Fruit fly (Drosophila melanogaster): ENCODE results near the gene CG42693.

Gene CG42693

dm6 chr3R:31717299-31718167 is 9.4 kb upstream of the CG42693 start:
- TF ChIP-seq ttk (optimal IDR thresholded peaks at IDR 0.05) (no peak), psq (optimal IDR thresholded peaks at IDR 0.05) (no peak), Sin3A (optimal IDR thresholded peaks at IDR 0.05) (no peak), h (optimal IDR thresholded peaks at IDR 0.05) (no peak), insv (optimal IDR thresholded peaks at IDR 0.05) (no peak), Myc (optimal IDR thresholded peaks at IDR 0.05) (no peak)

dm6 chr3R:31716265-31716664 is 8.1 kb upstream of the CG42693 start:
- TF ChIP-seq psq (optimal IDR thresholded peaks at IDR 0.05), result no peak

DNA sequence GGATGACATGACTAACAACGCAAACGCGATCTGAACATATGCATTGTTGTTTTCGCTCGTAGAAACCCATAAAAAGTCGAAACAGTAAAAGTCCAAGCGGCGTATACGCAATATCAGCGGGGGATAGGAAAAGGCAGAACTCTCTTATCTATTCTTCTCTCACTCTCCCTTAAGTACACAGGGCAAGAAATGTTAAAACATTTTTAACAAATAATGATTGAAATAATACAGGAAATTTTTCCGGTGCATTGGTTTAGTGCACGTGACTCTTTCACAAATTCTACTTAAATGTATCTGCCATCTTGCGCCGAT is 7.5 kb upstream of the CG42693 start:
- TF ChIP-seq Sin3A (optimal IDR thresholded peaks at IDR 0.05) (no peak), Myc (optimal IDR thresholded peaks at IDR 0.05) (no peak), h (optimal IDR thresholded peaks at IDR 0.05) (no peak), ttk (optimal IDR thresholded peaks at IDR 0.05) (no peak), psq (optimal IDR thresholded peaks at IDR 0.05) (no peak), insv (optimal IDR thresholded peaks at IDR 0.05) (no peak)

- no peak for TF ChIP-seq insv (optimal IDR thresholded peaks at IDR 0.05)
- no peak for TF ChIP-seq h (optimal IDR thresholded peaks at IDR 0.05)
- no peak for TF ChIP-seq ttk (optimal IDR thresholded peaks at IDR 0.05)
- no peak for TF ChIP-seq Sin3A (optimal IDR thresholded peaks at IDR 0.05)
- TF ChIP-seq Myc (optimal IDR thresholded peaks at IDR 0.05), result no peak
- TF ChIP-seq psq (optimal IDR thresholded peaks at IDR 0.05), result no peak
Observed at dm6 chr3R:31714876-31715712, 7.0 kb upstream of the CG42693 start.

DNA sequence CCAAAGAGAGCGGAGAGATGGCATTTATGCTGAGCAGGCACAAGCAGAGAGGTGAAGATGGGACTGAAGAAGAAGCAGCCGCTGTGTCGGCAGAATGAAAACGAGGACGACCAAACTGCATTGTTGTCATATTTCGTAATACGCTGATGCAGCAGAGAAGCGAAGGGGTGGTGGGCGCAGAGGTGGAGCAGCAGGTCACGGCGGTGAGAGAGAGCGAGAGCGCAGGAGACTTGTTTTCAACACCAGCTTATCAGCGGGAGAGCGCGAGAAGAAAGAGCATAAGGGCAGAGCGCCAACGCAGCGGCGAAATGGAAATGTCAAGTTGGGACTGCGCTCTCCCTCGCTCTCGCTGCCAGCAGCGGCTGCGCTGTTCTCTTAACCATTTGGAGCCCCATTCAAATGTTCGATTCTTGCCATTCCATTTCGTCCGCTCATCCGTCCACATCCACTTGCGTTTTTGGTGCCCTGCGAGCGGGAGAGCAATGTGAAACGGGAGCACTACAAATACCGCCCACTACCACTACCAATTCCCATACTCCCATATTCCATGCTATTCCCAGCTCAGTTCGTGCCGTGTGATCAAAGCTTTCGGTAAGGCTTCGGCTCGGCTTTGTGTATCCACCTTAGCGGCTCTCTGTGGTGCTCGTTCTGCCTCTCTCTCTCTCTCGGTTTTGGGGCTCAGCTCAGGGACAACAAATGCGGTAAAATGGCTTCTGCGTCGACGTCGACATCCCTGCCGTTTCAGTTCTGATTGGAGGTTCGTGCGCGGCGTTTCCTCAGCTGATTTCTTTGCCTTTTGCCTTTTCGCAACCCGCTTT is 5.4 kb upstream of the CG42693 start, which contains the start of gene ttk:
Gene ttk, plus strand, starts transcription at position 562 of the 818 bp plus-strand sequence.
- TF ChIP-seq insv (optimal IDR thresholded peaks at IDR 0.05), result peak; percentile 97
- no peak for TF ChIP-seq psq (optimal IDR thresholded peaks at IDR 0.05)

DNA sequence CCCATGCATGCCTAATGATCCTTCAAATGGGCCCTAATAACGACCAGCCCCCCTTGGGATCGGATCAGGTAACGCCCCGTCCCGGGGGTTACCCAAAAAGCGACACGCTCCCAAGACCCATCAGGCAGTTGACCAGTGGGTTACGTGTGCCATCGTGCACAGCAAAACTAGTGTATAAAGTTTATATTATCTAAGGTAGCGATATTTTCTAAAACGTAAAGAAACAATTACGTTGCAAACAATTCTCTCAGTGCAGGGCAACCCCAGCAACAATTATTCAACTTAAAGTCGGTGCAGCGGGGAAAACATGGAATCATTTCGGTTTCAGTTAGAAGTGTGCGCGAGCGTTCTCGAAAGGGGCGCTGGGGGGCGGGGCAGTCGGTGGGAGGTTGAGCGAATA is 4.4 kb upstream of the CG42693 start:
- TF ChIP-seq Sin3A (optimal IDR thresholded peaks at IDR 0.05) (no peak), ttk (optimal IDR thresholded peaks at IDR 0.05) (no peak), Myc (optimal IDR thresholded peaks at IDR 0.05) (no peak), h (optimal IDR thresholded peaks at IDR 0.05) (no peak), psq (optimal IDR thresholded peaks at IDR 0.05) (no peak), insv (optimal IDR thresholded peaks at IDR 0.05) (no peak)

DNA sequence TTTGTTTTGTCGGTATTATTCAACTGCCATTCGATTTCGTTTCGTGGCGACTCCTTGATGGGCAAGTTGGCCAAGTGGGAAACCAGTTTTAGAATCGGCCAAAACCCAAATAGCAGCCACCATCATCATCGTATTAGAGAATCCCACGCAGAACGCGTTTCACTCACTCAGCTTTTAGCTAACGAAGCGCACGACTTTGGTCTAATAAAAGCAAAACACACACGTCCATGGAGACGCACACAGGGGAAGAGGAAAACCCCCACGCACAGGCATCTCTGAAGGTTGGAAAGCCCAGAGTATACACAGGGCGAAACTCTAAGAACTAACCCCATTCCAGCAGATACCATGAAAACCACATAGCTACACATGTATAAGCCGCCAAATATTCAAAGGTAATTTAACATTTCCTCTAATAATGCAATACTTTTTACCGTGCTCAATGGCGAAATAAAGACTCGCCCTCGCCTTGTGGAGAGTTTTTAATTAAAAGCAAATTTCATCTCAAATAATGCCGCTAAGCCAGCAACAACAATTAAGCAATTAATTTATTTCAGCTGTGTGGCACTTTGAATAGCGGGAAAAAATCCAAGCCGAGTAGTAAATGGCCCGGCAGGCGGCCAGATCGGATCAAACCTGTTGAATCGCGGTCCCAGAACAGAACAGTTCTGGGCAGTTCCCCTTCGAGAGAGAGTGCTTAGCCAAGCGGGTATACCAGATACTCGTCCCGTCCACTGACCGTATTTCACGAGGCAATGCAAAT is 3.3 kb upstream of the CG42693 start:
- TF ChIP-seq psq (optimal IDR thresholded peaks at IDR 0.05), result no peak

DNA sequence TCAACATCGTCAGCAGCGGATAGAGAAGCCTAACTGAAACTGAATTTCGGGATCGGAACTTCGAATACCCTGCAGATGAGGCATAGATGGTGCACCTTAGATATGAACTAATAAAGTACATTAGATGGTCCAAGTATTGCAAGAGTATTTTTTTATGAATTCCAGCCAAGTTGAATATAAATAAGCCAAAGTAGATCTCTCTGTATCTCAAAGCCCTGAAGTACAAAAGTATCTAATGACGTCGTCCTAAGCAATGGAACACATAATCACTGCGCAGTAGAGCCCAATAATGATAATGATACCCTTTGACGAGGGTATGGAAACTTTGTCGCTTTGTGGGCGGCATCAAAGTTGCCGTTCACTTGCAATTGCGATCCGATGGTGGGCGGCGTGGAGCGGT is 1.6 kb upstream of the CG42693 start:
- no peak for TF ChIP-seq psq (optimal IDR thresholded peaks at IDR 0.05)

dm6 chr3R:31709142-31709541 is 1.0 kb upstream of the CG42693 start:
- TF ChIP-seq Myc (optimal IDR thresholded peaks at IDR 0.05), result no peak
- TF ChIP-seq Sin3A (optimal IDR thresholded peaks at IDR 0.05), result no peak
- TF ChIP-seq ttk (optimal IDR thresholded peaks at IDR 0.05), result no peak
- no peak for TF ChIP-seq insv (optimal IDR thresholded peaks at IDR 0.05)

- TF ChIP-seq insv (optimal IDR thresholded peaks at IDR 0.05) (no peak), h (optimal IDR thresholded peaks at IDR 0.05) (no peak), Myc (optimal IDR thresholded peaks at IDR 0.05) (no peak), psq (optimal IDR thresholded peaks at IDR 0.05) (no peak), ttk (optimal IDR thresholded peaks at IDR 0.05) (no peak), Sin3A (optimal IDR thresholded peaks at IDR 0.05) (no peak)
Observed at dm6 chr3R:31706895-31707238, 1.3 kb downstream of the CG42693 start.

DNA sequence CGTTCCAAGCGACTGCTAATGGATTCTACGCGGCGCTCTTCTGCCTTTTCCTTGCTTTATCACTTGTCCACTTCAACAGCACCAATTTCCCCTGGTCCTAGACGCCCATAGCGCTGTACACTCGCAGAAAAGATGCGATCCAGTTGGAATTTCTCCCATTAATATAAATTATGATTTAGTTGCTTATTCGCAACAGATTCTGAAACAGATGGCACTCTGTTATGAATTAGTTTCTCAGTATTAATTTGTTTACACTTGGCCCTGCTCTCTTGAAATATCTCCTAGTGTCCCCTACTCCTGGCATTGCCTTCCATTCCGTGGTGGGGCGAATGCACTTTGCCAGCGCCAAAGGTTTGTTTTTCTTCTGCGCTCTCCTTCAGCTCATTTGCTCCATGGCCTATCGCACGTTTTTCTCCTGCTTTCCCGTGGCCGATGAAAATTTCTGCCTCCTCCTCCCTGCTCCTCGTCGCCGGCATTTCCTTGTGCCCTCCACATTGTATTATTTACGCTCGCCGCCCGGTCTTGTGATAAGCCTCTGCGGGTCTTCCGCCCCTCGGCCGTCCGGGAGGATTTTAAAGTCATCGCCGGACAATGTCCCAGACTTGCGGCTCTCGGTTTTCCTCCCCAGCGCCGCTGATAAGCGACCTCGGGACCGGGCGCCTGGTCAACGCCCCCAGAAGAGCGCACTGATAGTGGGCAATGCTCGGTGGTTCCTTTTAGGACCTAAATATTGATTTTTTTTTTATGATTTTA is 1.8 kb downstream of the CG42693 start:
- TF ChIP-seq ttk (optimal IDR thresholded peaks at IDR 0.05) (no peak), psq (optimal IDR thresholded peaks at IDR 0.05) (no peak), Sin3A (optimal IDR thresholded peaks at IDR 0.05) (no peak), h (optimal IDR thresholded peaks at IDR 0.05) (no peak), Myc (optimal IDR thresholded peaks at IDR 0.05) (no peak), insv (optimal IDR thresholded peaks at IDR 0.05) (no peak)

Data from Kc167 (cell line).